Fruit fly (Drosophila melanogaster): ENCODE data around the gene CG4198.

The CG4198 gene

dm6 chrX:5286513-5286912 lies 26.5 kb upstream of the CG4198 start (continued):
- TF ChIP-seq Trl (optimal IDR thresholded peaks at IDR 0.05) (no peak), Trl (GFP tag; optimal IDR thresholded peaks at IDR 0.05) (no peak), sens (GFP tag) (peak; percentile 17), CG12391 (tag; optimal IDR thresholded peaks at IDR 0.05) (no peak), CG4404 (GFP tag; IDR thresholded peaks at IDR 0.05) (no peak), CG7928 (GFP tag; optimal IDR thresholded peaks at IDR 0.05) (no peak), pho (GFP tag; optimal IDR thresholded peaks at IDR 0.05) (no peak), Myb (GFP tag; optimal IDR thresholded peaks at IDR 0.05) (no peak), dpn (GFP tag; optimal IDR thresholded peaks at IDR 0.05) (no peak), pfk (GFP tag; optimal IDR thresholded peaks at IDR 0.05) (no peak), HmgZ (tag; optimal IDR thresholded peaks at IDR 0.05) (no peak), sob (GFP tag; IDR thresholded peaks at IDR 0.05) (no peak), Xbp1 (GFP tag; optimal IDR thresholded peaks at IDR 0.05) (no peak), fd64A (GFP tag; optimal IDR thresholded peaks at IDR 0.05) (no peak), CoRest (tag; optimal IDR thresholded peaks at IDR 0.05) (no peak), peb (GFP tag; IDR thresholded peaks at IDR 0.05) (no peak), ci (GFP tag; IDR thresholded peaks at IDR 0.05) (no peak), gce (GFP tag; IDR thresholded peaks at IDR 0.05) (no peak), rib (GFP tag; IDR thresholded peaks at IDR 0.05) (no peak), CG8765 (GFP tag; IDR thresholded peaks at IDR 0.05) (no peak), Elba2 (GFP tag; optimal IDR thresholded peaks at IDR 0.05) (no peak), ase (GFP tag; IDR thresholded peaks at IDR 0.05) (no peak), Hey (tag; optimal IDR thresholded peaks at IDR 0.05) (no peak), CG13624 (GFP tag; optimal IDR thresholded peaks at IDR 0.05) (no peak), Atf3 (GFP tag; optimal IDR thresholded peaks at IDR 0.05) (no peak), CG1602 (GFP tag; optimal IDR thresholded peaks at IDR 0.05) (no peak), sqz (GFP tag; optimal IDR thresholded peaks at IDR 0.05) (no peak), Deaf1 (tag; optimal IDR thresholded peaks at IDR 0.05) (no peak), CG15479 (GFP tag; optimal IDR thresholded peaks at IDR 0.05) (no peak), gsb-n (tag; optimal IDR thresholded peaks at IDR 0.05) (no peak), CG11695 (GFP tag; IDR thresholded peaks at IDR 0.05) (peak; percentile 49; the same call in 1 of the 3 replicates), Ets97D (GFP tag; optimal IDR thresholded peaks at IDR 0.05) (no peak), HLH3B (GFP tag; IDR thresholded peaks at IDR 0.05) (peak; percentile 38; the same call in 1 of the 2 replicates), CG6791 (GFP tag; IDR thresholded peaks at IDR 0.05; ENCODE audit: partially characterized antibody) (no peak), Fer2 (tag; optimal IDR thresholded peaks at IDR 0.05) (no peak), oc (tag; optimal IDR thresholded peaks at IDR 0.05) (no peak), org-1 (GFP tag; optimal IDR thresholded peaks at IDR 0.05) (no peak), Dfd (GFP tag; optimal IDR thresholded peaks at IDR 0.05) (no peak), zf30C (GFP tag; optimal IDR thresholded peaks at IDR 0.05) (no peak), ap (GFP tag; IDR thresholded peaks at IDR 0.05) (no peak), Nf-YA (GFP tag; IDR thresholded peaks at IDR 0.05) (no peak), chif (GFP tag; optimal IDR thresholded peaks at IDR 0.05) (no peak), Ssrp (tag; optimal IDR thresholded peaks at IDR 0.05) (no peak), Sry-β (GFP tag; optimal IDR thresholded peaks at IDR 0.05) (no peak), CG12659 (GFP tag; optimal IDR thresholded peaks at IDR 0.05) (no peak), her (GFP tag; optimal IDR thresholded peaks at IDR 0.05) (no peak), CG18476 (GFP tag; optimal IDR thresholded peaks at IDR 0.05) (no peak), Sox100B (GFP tag; optimal IDR thresholded peaks at IDR 0.05) (peak; percentile 14), repo (GFP tag; optimal IDR thresholded peaks at IDR 0.05) (no peak), hbn (GFP tag; IDR thresholded peaks at IDR 0.05; ENCODE audit: partially characterized antibody) (no peak), CG3995 (GFP tag; optimal IDR thresholded peaks at IDR 0.05) (no peak), Drgx (GFP tag; IDR thresholded peaks at IDR 0.05) (no peak), Eip74EF (GFP tag; optimal IDR thresholded peaks at IDR 0.05) (no peak)
